Worm (Caenorhabditis elegans) whole organism, midembryonic: ENCODE results near the gene mppb-1.

ENCODE experiments used
- T22C8.4 ChIP-seq: fragments of 200-800 bp; sonication (Bioruptor generic); IDR thresholded peaks from 2 replicates; pipeline ENCODE4 v1.3.6; 2022; ENCODE audit warnings: missing genetic modification characterization, missing compliant biosample characterization
- cog-1 ChIP-seq: sonication (generic microtip); optimal IDR thresholded peaks from 2 replicates; lab custom pipeline; 2016; ENCODE audit warnings: missing genetic modification characterization, missing compliant biosample characterization
- flt-1 ChIP-seq: fragments of 200-800 bp; sonication (Bioruptor generic); IDR thresholded peaks from 2 replicates; pipeline ENCODE4 v1.3.6; 2022; ENCODE audit warnings: missing genetic modification characterization, missing compliant biosample characterization
- klf-2 ChIP-seq: fragments of 200-800 bp; sonication (Bioruptor generic); conservative IDR thresholded peaks from 2 replicates; pipeline ENCODE4 v1.3.6; 2022; ENCODE audit warnings: missing genetic modification reagents, missing genetic modification characterization, missing compliant biosample characterization
- med-1 ChIP-seq: sonication (generic microtip); optimal IDR thresholded peaks from 2 replicates; lab custom pipeline; 2017; ENCODE audit warnings: missing genetic modification characterization, mild to moderate bottlenecking, missing compliant biosample characterization, antibody characterized with exemption, missing genetic modification reagents; ENCODE audit not compliant: insufficient read depth
- ztf-29 ChIP-seq: fragments of 200-800 bp; sonication (Bioruptor generic); IDR thresholded peaks from 2 replicates; pipeline ENCODE4 v1.3.6; 2022; ENCODE audit warnings: missing genetic modification reagents, missing genetic modification characterization, missing compliant biosample characterization

DNA sequence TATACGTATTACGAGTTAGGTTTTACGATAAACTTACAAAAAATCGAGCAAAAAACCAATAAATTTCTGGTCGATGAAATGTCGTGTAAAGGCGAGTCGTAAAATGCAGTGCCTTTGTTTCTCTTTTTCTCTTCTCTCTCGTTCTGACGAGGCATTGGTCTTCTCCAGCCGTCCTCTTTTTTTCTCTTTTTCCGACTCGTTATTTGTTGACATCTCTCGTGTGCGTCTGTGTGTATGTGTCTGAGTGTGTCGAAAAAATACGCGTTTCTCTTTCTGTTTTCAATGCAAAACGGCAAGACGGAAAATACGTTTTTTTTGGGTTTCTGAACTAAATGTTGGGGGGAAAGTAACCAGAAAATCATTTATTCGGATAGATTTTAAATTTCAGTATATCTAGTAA, 41.9 kb upstream of the mppb-1 start, which contains the start of gene C53D6.6:
- TF ChIP-seq med-1 (no peak), flt-1 (GFP tag; lab: Robert Waterston, UW) (no peak), ztf-29 (GFP tag; lab: Robert Waterston, UW) (no peak), klf-2 (GFP tag; lab: Robert Waterston, UW) (no peak), cog-1 (tag; lab: Kevin White, UChicago) (no peak), T22C8.4 (GFP tag; lab: Robert Waterston, UW) (no peak)
